Fruit fly (Drosophila melanogaster): Measurements from ENCODE around the gene Osi8.

DNA sequence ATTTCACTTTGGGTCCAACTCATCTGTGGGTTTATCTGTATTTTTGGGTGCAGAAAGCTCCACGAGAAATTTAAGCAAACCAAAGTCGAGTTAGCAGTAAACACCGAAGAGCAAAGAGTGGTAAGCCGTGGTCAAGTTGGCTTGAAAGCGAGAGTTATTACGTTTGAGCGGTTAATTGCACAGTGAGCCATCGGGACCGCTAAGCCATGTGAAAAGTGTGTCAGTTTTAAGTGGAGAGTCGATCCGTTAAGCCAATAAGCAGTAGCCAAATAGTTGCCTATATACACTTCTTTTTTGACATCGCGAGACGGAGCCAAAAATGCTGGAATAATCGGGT is 44.0 kb upstream of the Osi8 start:
- TF ChIP-seq gl (tag; optimal IDR thresholded peaks at IDR 0.05): no peak
- no peak for TF ChIP-seq CG13204 (GFP tag; optimal IDR thresholded peaks at IDR 0.05)
- TF ChIP-seq Snoo (tag; optimal IDR thresholded peaks at IDR 0.05): no peak
- no peak for TF ChIP-seq rn (GFP tag; IDR thresholded peaks at IDR 0.05)
- TF ChIP-seq CG8159 (tag; optimal IDR thresholded peaks at IDR 0.05): no peak
- TF ChIP-seq EcR (GFP tag; optimal IDR thresholded peaks at IDR 0.05): no peak
- TF ChIP-seq CG4496 (GFP tag; IDR thresholded peaks at IDR 0.05): no peak
- no peak for TF ChIP-seq CG9948 (tag; optimal IDR thresholded peaks at IDR 0.05)
